Worm (Caenorhabditis elegans) whole organism, L3 larva: Measurements from ENCODE around the gene spds-1.

ENCODE experiments used
- R02D3.7 ChIP-seq: fragments of 150-350 bp; optimal IDR thresholded peaks from 2 replicates; lab custom pipeline; 2014; ENCODE audit warnings: missing biosample characterization, missing genetic modification characterization
- ZK546.5 ChIP-seq: sonication (generic microtip); optimal IDR thresholded peaks from 2 replicates; lab custom pipeline; 2017; ENCODE audit warnings: missing biosample characterization, missing genetic modification characterization
- aly-2 ChIP-seq: fragments of 150-350 bp; optimal IDR thresholded peaks from 2 replicates; lab custom pipeline; 2014; ENCODE audit warnings: missing biosample characterization, missing genetic modification characterization
- ama-1 ChIP-seq: fragments of 150-350 bp; optimal IDR thresholded peaks from 2 replicates; lab custom pipeline; 2018
- ceh-16 ChIP-seq: sonication (generic microtip); optimal IDR thresholded peaks from 2 replicates; lab custom pipeline; 2017; ENCODE audit warnings: missing biosample characterization, missing genetic modification characterization
- ceh-82 ChIP-seq: fragments of 150-350 bp; optimal IDR thresholded peaks from 2 replicates; lab custom pipeline; 2014; ENCODE audit warnings: missing biosample characterization, missing genetic modification characterization
- ceh-9 ChIP-seq: sonication (generic microtip); optimal IDR thresholded peaks from 2 replicates; lab custom pipeline; 2018; ENCODE audit warnings: missing biosample characterization, missing genetic modification characterization
- daf-12 ChIP-seq: fragments of 150-350 bp; optimal IDR thresholded peaks from 2 replicates; lab custom pipeline; 2014; ENCODE audit warnings: missing biosample characterization, missing genetic modification reagents, missing genetic modification characterization
- egl-27 ChIP-seq: sonication (generic microtip); optimal IDR thresholded peaks from 4 replicates; lab custom pipeline; 2017; ENCODE audit warnings: missing biosample characterization, missing genetic modification reagents, missing genetic modification characterization
- egl-5 ChIP-seq: fragments of 150-350 bp; optimal IDR thresholded peaks from 2 replicates; lab custom pipeline; 2017; ENCODE audit warnings: missing biosample characterization, missing genetic modification reagents, missing genetic modification characterization, inconsistent platforms
- elt-1 ChIP-seq: fragments of 150-350 bp; optimal IDR thresholded peaks from 2 replicates; lab custom pipeline; 2014; ENCODE audit warnings: missing biosample characterization, missing genetic modification characterization
- elt-2 ChIP-seq: sonication (generic microtip); optimal IDR thresholded peaks from 2 replicates; lab custom pipeline; 2016; ENCODE audit warnings: missing genetic modification reagents, mild to moderate bottlenecking, missing genetic modification characterization, missing compliant biosample characterization
- elt-3 ChIP-seq, 3 experiments: fragments of 150-350 bp in 1 of 3; sonication (generic microtip) in 2 of 3; optimal IDR thresholded peaks; 2 replicates in 2 of 3; 4 replicates in 1 of 3; lab custom pipeline; 2014 to 2017; ENCODE audit warnings: missing biosample characterization in 3 of 3, missing genetic modification characterization in 3 of 3
- eor-1 ChIP-seq, 2 experiments: fragments of 150-350 bp; optimal IDR thresholded peaks; 2 replicates each; lab custom pipeline; 2014 to 2018; ENCODE audit warnings: missing biosample characterization in 2 of 2, missing genetic modification characterization in 2 of 2
- fkh-10 ChIP-seq: sonication (generic microtip); optimal IDR thresholded peaks from 2 replicates; lab custom pipeline; 2017; ENCODE audit warnings: missing biosample characterization, missing genetic modification reagents, missing genetic modification characterization
- fos-1 ChIP-seq: fragments of 150-350 bp; optimal IDR thresholded peaks from 2 replicates; lab custom pipeline; 2014; ENCODE audit warnings: missing biosample characterization, missing genetic modification characterization
- hmg-11 ChIP-seq: sonication (generic microtip); optimal IDR thresholded peaks from 2 replicates; lab custom pipeline; 2016; ENCODE audit warnings: missing genetic modification characterization, missing compliant biosample characterization
- jun-1 ChIP-seq: fragments of 150-350 bp; optimal IDR thresholded peaks from 2 replicates; lab custom pipeline; 2014; ENCODE audit warnings: missing biosample characterization, missing genetic modification reagents, missing genetic modification characterization
- lin-15B ChIP-seq: fragments of 150-350 bp; optimal IDR thresholded peaks from 2 replicates; lab custom pipeline; 2014; ENCODE audit warnings: missing biosample characterization, missing genetic modification characterization
- lin-39 ChIP-seq: fragments of 150-350 bp; optimal IDR thresholded peaks from 2 replicates; lab custom pipeline; 2018; ENCODE audit warnings: missing biosample characterization, missing genetic modification reagents, missing genetic modification characterization
- mdl-1 ChIP-seq: fragments of 150-350 bp; optimal IDR thresholded peaks from 2 replicates; lab custom pipeline; 2014; ENCODE audit warnings: missing biosample characterization, missing genetic modification characterization
- nfya-1 ChIP-seq: sonication (generic microtip); optimal IDR thresholded peaks from 2 replicates; lab custom pipeline; 2017; ENCODE audit warnings: missing genetic modification characterization, mild to moderate bottlenecking, missing compliant biosample characterization, antibody characterized with exemption, moderate library complexity; ENCODE audit not compliant: insufficient read depth
- nhr-12 ChIP-seq: fragments of 150-350 bp; optimal IDR thresholded peaks from 2 replicates; lab custom pipeline; 2014; ENCODE audit warnings: missing biosample characterization, missing genetic modification characterization
- nhr-23 ChIP-seq: fragments of 150-350 bp; optimal IDR thresholded peaks from 2 replicates; lab custom pipeline; 2014; ENCODE audit warnings: missing biosample characterization, missing genetic modification reagents, missing genetic modification characterization
- nhr-237 ChIP-seq: fragments of 150-350 bp; optimal IDR thresholded peaks from 2 replicates; lab custom pipeline; 2014; ENCODE audit warnings: missing biosample characterization, missing genetic modification characterization
- nhr-28 ChIP-seq: fragments of 150-350 bp; optimal IDR thresholded peaks from 2 replicates; lab custom pipeline; 2014; ENCODE audit warnings: missing biosample characterization, missing genetic modification characterization
- nhr-43 ChIP-seq: sonication (generic microtip); optimal IDR thresholded peaks from 2 replicates; lab custom pipeline; 2016; ENCODE audit warnings: mild to moderate bottlenecking, missing genetic modification characterization, missing compliant biosample characterization; ENCODE audit not compliant: poor library complexity, severe bottlenecking
- nhr-67 ChIP-seq: fragments of 150-350 bp; optimal IDR thresholded peaks from 2 replicates; lab custom pipeline; 2014; ENCODE audit warnings: missing biosample characterization, missing genetic modification characterization
- pha-4 ChIP-seq: fragments of 150-350 bp; optimal IDR thresholded peaks from 2 replicates; lab custom pipeline; 2014; ENCODE audit warnings: missing biosample characterization, missing genetic modification reagents, missing genetic modification characterization
- pqm-1 ChIP-seq: fragments of 150-350 bp; optimal IDR thresholded peaks from 2 replicates; lab custom pipeline; 2017; ENCODE audit warnings: missing biosample characterization, missing genetic modification characterization, inconsistent platforms
- sea-2 ChIP-seq: fragments of 150-350 bp; sonication (generic microtip); optimal IDR thresholded peaks from 4 replicates; lab custom pipeline; 2014; ENCODE audit warnings: missing biosample characterization, missing genetic modification reagents, missing genetic modification characterization
- skn-1 ChIP-seq: fragments of 150-350 bp; optimal IDR thresholded peaks from 2 replicates; lab custom pipeline; 2014; ENCODE audit warnings: missing biosample characterization, missing genetic modification characterization
- snpc-4 ChIP-seq: fragments of 150-350 bp; optimal IDR thresholded peaks from 2 replicates; lab custom pipeline; 2014; ENCODE audit warnings: missing biosample characterization, missing genetic modification characterization
- tbx-2 ChIP-seq: sonication (generic microtip); optimal IDR thresholded peaks from 2 replicates; lab custom pipeline; 2016; ENCODE audit warnings: mild to moderate bottlenecking, missing genetic modification characterization, missing compliant biosample characterization
- unc-39 ChIP-seq: sonication (generic microtip); optimal IDR thresholded peaks from 4 replicates; lab custom pipeline; 2017; ENCODE audit warnings: missing biosample characterization, missing genetic modification characterization
- unc-62 ChIP-seq: fragments of 150-350 bp; sonication (generic microtip); optimal IDR thresholded peaks from 4 replicates; lab custom pipeline; 2014; ENCODE audit warnings: missing biosample characterization, missing genetic modification reagents, missing genetic modification characterization
- zag-1 ChIP-seq: fragments of 150-350 bp; optimal IDR thresholded peaks from 2 replicates; lab custom pipeline; 2014; ENCODE audit warnings: missing biosample characterization, missing genetic modification characterization
- ztf-11 ChIP-seq: fragments of 150-350 bp; optimal IDR thresholded peaks from 2 replicates; lab custom pipeline; 2014; ENCODE audit warnings: missing biosample characterization, missing genetic modification characterization

Gene spds-1

ce11 chrII:12830347-12830746 is 23.6 kb downstream of the spds-1 start, which contains the start of gene bcmo-1:
Gene bcmo-1, plus strand, starts transcription at chrII:12830676.
- TF ChIP-seq snpc-4 (tag; lab: Kevin White, UChicago) = no peak

- TF ChIP-seq nhr-43 = no peak
- no peak for TF ChIP-seq nfya-1 (tag; lab: Kevin White, UChicago)
- TF ChIP-seq ceh-9 (tag; lab: Kevin White, UChicago) = no peak
- TF ChIP-seq fkh-10 (GFP tag; lab: Kevin White, UChicago) = no peak
- TF ChIP-seq elt-3 (tag; optimal IDR thresholded peaks at IDR 0.05; lab: Kevin White, UChicago) = no peak
- TF ChIP-seq jun-1 = no peak
- no peak for TF ChIP-seq sea-2
- no peak for TF ChIP-seq nhr-23 (tag; lab: Kevin White, UChicago)
- no peak for TF ChIP-seq egl-27
- TF ChIP-seq elt-1 (tag; lab: Kevin White, UChicago) = no peak
- no peak for TF ChIP-seq nhr-237 (tag; lab: Kevin White, UChicago)
- no peak for TF ChIP-seq ama-1 (lab: Kevin White, UChicago)
- TF ChIP-seq eor-1 (tag; optimal IDR thresholded peaks at IDR 0.05; lab: Kevin White, UChicago) = no peak
- TF ChIP-seq daf-12 = no peak
- TF ChIP-seq unc-39 = no peak
- TF ChIP-seq nhr-12 = no peak
- no peak for TF ChIP-seq ceh-82 (tag; lab: Kevin White, UChicago)
- TF ChIP-seq nhr-67 = no peak
- TF ChIP-seq unc-62 (GFP tag; lab: Kevin White, UChicago) = no peak
- TF ChIP-seq skn-1 (tag; lab: Kevin White, UChicago) = no peak
Measured at ce11 chrII:12840057-12840456, 33.4 kb downstream of the spds-1 start, which contains the start of gene lgc-35. Gene lgc-35, minus strand, starts transcription at chrII:12840157.

- TF ChIP-seq nhr-28 (tag; lab: Kevin White, UChicago) (no peak), lin-15B (tag; lab: Kevin White, UChicago) (no peak), elt-1 (tag; lab: Kevin White, UChicago) (no peak), snpc-4 (tag; lab: Kevin White, UChicago) (no peak), pha-4 (tag; lab: Kevin White, UChicago) (no peak), R02D3.7 (tag; lab: Kevin White, UChicago) (no peak), eor-1 (tag; optimal IDR thresholded peaks at IDR 0.05; lab: Kevin White, UChicago) (no peak), egl-5 (tag; lab: Kevin White, UChicago) (no peak), elt-3 (tag; optimal IDR thresholded peaks at IDR 0.05; lab: Kevin White, UChicago) (no peak), skn-1 (tag; lab: Kevin White, UChicago) (no peak)
Measured at ce11 chrII:12847736-12848135, 41.0 kb downstream of the spds-1 start, which contains the start of gene pes-10. Gene pes-10, minus strand, starts transcription at chrII:12847836.

ce11 chrII:12850129-12850528 is 43.4 kb downstream of the spds-1 start, which contains the start of gene Y46G5A.28:
Gene Y46G5A.28, plus strand, starts transcription at chrII:12850429.
- TF ChIP-seq aly-2 (tag; lab: Kevin White, UChicago) = no peak
- TF ChIP-seq elt-1 (tag; lab: Kevin White, UChicago) = no peak
- TF ChIP-seq ceh-16 = no peak
- no peak for TF ChIP-seq eor-1 (tag; optimal IDR thresholded peaks at IDR 0.05; lab: Kevin White, UChicago)
- TF ChIP-seq ztf-11 = no peak
- no peak for TF ChIP-seq daf-12
- no peak for TF ChIP-seq ceh-82 (tag; lab: Kevin White, UChicago)
- no peak for TF ChIP-seq nfya-1 (tag; lab: Kevin White, UChicago)
- no peak for TF ChIP-seq nhr-237 (tag; lab: Kevin White, UChicago)
- no peak for TF ChIP-seq egl-27
- no peak for TF ChIP-seq ZK546.5 (tag; lab: Kevin White, UChicago)
- TF ChIP-seq zag-1 (tag; lab: Kevin White, UChicago) = no peak
- TF ChIP-seq pqm-1 (tag; lab: Kevin White, UChicago) = no peak
- TF ChIP-seq hmg-11 (tag; lab: Kevin White, UChicago) = no peak
- no peak for TF ChIP-seq elt-2 (tag; lab: Kevin White, UChicago)
- TF ChIP-seq tbx-2 = no peak
- TF ChIP-seq ceh-9 (tag; lab: Kevin White, UChicago) = no peak

DNA sequence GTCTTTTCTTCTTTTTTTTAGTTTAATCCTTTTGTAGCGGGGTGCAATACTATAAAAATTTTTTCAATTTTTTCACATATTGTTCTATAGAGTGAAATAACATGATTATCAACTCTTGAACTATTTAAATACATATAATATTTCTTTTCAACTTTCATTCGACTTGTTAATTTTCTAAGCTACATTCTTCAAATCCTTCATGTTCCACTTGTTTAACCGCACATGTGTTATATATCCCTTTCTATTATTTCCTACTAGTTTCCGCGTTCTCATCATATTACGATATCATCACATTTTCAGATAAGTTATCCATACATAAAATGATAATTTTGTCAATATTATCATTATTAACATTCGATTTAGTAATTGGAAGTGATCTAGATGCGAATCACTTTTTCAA is 49.2 kb downstream of the spds-1 start, which contains the start of gene Y46G5A.29:
TSS of gene Y46G5A.29 (plus strand) at position 301 of the 400 bp plus-strand sequence.
- no peak for TF ChIP-seq fos-1 (tag; lab: Kevin White, UChicago)
- no peak for TF ChIP-seq mdl-1 (tag; lab: Kevin White, UChicago)
- TF ChIP-seq zag-1 (tag; lab: Kevin White, UChicago) = no peak
- TF ChIP-seq lin-39 (tag; lab: Kevin White, UChicago) = no peak
- no peak for TF ChIP-seq hmg-11 (tag; lab: Kevin White, UChicago)
